Fruit fly (Drosophila melanogaster) whole organism, embryonic: Measurements from ENCODE around the gene CG10510.

ENCODE experiments used
- Adf1 ChIP-seq: fragments of 200-800 bp; sonication (Bioruptor generic); IDR thresholded peaks from 2 replicates; pipeline ENCODE4 v1.3.6; 2022; ENCODE audit warnings: missing biosample characterization, missing genetic modification characterization
- Asciz ChIP-seq: fragments of 200-800 bp; sonication (Bioruptor generic); optimal IDR thresholded peaks from 2 replicates; lab custom pipeline; 2017; ENCODE audit warnings: missing biosample characterization, mild to moderate bottlenecking, missing genetic modification characterization, missing genetic modification reagents
- CG10462 ChIP-seq: fragments of 200-800 bp; sonication (Bioruptor generic); optimal IDR thresholded peaks from 2 replicates; lab custom pipeline; 2016; ENCODE audit warnings: missing biosample characterization, missing genetic modification characterization
- CG10543 ChIP-seq: fragments of 200-800 bp; sonication (Bioruptor generic); optimal IDR thresholded peaks from 3 replicates; lab custom pipeline; 2017; ENCODE audit warnings: missing biosample characterization, mild to moderate bottlenecking, missing genetic modification characterization, moderate library complexity
- CG10979 ChIP-seq: fragments of 200-800 bp; sonication (Bioruptor generic); optimal IDR thresholded peaks from 2 replicates; lab custom pipeline; 2018; ENCODE audit warnings: missing biosample characterization, mild to moderate bottlenecking, missing genetic modification characterization, moderate library complexity
- CG14965 ChIP-seq: fragments of 200-800 bp; sonication (Bioruptor generic); optimal IDR thresholded peaks from 2 replicates; lab custom pipeline; 2016; ENCODE audit warnings: missing biosample characterization, missing genetic modification characterization, borderline replicate concordance
- CG15011 ChIP-seq: fragments of 200-800 bp; sonication (Bioruptor generic); optimal IDR thresholded peaks from 3 replicates; lab custom pipeline; 2018; ENCODE audit warnings: missing biosample characterization, mild to moderate bottlenecking, missing genetic modification characterization
- CG1603 ChIP-seq: fragments of 200-800 bp; sonication (Bioruptor generic); optimal IDR thresholded peaks from 2 replicates; lab custom pipeline; 2019; ENCODE audit warnings: missing biosample characterization, mild to moderate bottlenecking, missing genetic modification characterization, moderate library complexity
- CG17359 ChIP-seq: fragments of 200-800 bp; sonication (Bioruptor generic); optimal IDR thresholded peaks from 3 replicates; lab custom pipeline; 2018; ENCODE audit warnings: missing biosample characterization, mild to moderate bottlenecking, missing genetic modification characterization, moderate library complexity
- CG17385 ChIP-seq: fragments of 200-800 bp; sonication (Bioruptor generic); optimal IDR thresholded peaks from 3 replicates; lab custom pipeline; 2018; ENCODE audit warnings: missing biosample characterization, mild to moderate bottlenecking, missing genetic modification characterization
- CG2129 ChIP-seq: fragments of 200-800 bp; sonication (Bioruptor generic); IDR thresholded peaks from 2 replicates; pipeline ENCODE4 v1.3.6; 2022; ENCODE audit warnings: missing biosample characterization, missing genetic modification characterization; ENCODE audit not compliant: partially characterized antibody
- CG30403 ChIP-seq: fragments of 200-800 bp; sonication (Bioruptor generic); optimal IDR thresholded peaks from 3 replicates; lab custom pipeline; 2016; ENCODE audit warnings: missing biosample characterization, missing genetic modification characterization
- CG31365 ChIP-seq: fragments of 200-800 bp; sonication (Bioruptor generic); optimal IDR thresholded peaks from 2 replicates; lab custom pipeline; 2018; ENCODE audit warnings: missing biosample characterization, mild to moderate bottlenecking, missing genetic modification characterization
- CG9817 ChIP-seq: fragments of 200-800 bp; sonication (Bioruptor generic); optimal IDR thresholded peaks from 2 replicates; lab custom pipeline; 2018; ENCODE audit warnings: missing biosample characterization, mild to moderate bottlenecking, missing genetic modification characterization, moderate library complexity
- CrebB ChIP-seq: fragments of 200-800 bp; sonication (Bioruptor generic); optimal IDR thresholded peaks from 3 replicates; lab custom pipeline; 2018; ENCODE audit warnings: missing biosample characterization, mild to moderate bottlenecking, missing genetic modification characterization
- D19A ChIP-seq: fragments of 200-800 bp; optimal IDR thresholded peaks from 3 replicates; lab custom pipeline; 2019; ENCODE audit warnings: missing biosample characterization, mild to moderate bottlenecking, missing genetic modification characterization, moderate library complexity
- Deaf1 ChIP-seq: fragments of 200-800 bp; optimal IDR thresholded peaks from 3 replicates; lab custom pipeline; 2019; ENCODE audit warnings: missing biosample characterization, mild to moderate bottlenecking, missing genetic modification characterization, moderate library complexity
- Dek ChIP-seq: fragments of 200-800 bp; sonication (Bioruptor generic); optimal IDR thresholded peaks from 3 replicates; lab custom pipeline; 2019; ENCODE audit warnings: missing biosample characterization, mild to moderate bottlenecking, missing genetic modification characterization, moderate library complexity
- Dll ChIP-seq: fragments of 200-800 bp; sonication (Bioruptor generic); IDR thresholded peaks from 4 replicates; pipeline ENCODE4 v1.3.6; 2022; ENCODE audit warnings: missing biosample characterization, missing genetic modification characterization; ENCODE audit not compliant: partially characterized antibody
- Fer2 ChIP-seq: fragments of 200-800 bp; sonication (Bioruptor generic); optimal IDR thresholded peaks from 2 replicates; lab custom pipeline; 2018; ENCODE audit warnings: missing biosample characterization, mild to moderate bottlenecking, missing genetic modification characterization, moderate library complexity
- Hmx ChIP-seq: fragments of 200-800 bp; sonication (Bioruptor generic); optimal IDR thresholded peaks from 2 replicates; lab custom pipeline; 2016; ENCODE audit warnings: missing biosample characterization, missing genetic modification characterization
- Hr3 ChIP-seq: fragments of 200-800 bp; sonication (Bioruptor generic); optimal IDR thresholded peaks from 3 replicates; lab custom pipeline; 2016; ENCODE audit warnings: missing biosample characterization, missing genetic modification characterization
- Hr78 ChIP-seq, 2 experiments: fragments of 200-800 bp in 1 of 2; fragments of >200 bp in 1 of 2; sonication (Bioruptor generic) in 1 of 2; optimal IDR thresholded peaks; 2 replicates each; lab custom pipeline; 2017 to 2019; ENCODE audit warnings: missing biosample characterization in 2 of 2, missing genetic modification characterization in 2 of 2, mild to moderate bottlenecking in 1 of 2, moderate library complexity in 1 of 2
- Med ChIP-seq: fragments of 200-800 bp; sonication (Bioruptor generic); peaks from one replicate; lab custom pipeline; 2016; ENCODE audit warnings: missing biosample characterization, missing genetic modification characterization, mild to moderate bottlenecking, inconsistent platforms, moderate library complexity
- NFAT ChIP-seq: fragments of 200-800 bp; sonication (Bioruptor generic); IDR thresholded peaks from 2 replicates; pipeline ENCODE4 v1.3.6; 2022; ENCODE audit warnings: missing biosample characterization, missing genetic modification characterization
- Nf-YC ChIP-seq: fragments of 200-800 bp; optimal IDR thresholded peaks from 3 replicates; lab custom pipeline; 2019; ENCODE audit warnings: missing biosample characterization, mild to moderate bottlenecking, missing genetic modification characterization, moderate library complexity
- Optix ChIP-seq: fragments of 200-800 bp; sonication (Bioruptor generic); IDR thresholded peaks from 3 replicates; pipeline ENCODE4 v1.3.6; 2022; ENCODE audit warnings: missing biosample characterization, missing genetic modification characterization
- Sox102F ChIP-seq: fragments of 200-800 bp; sonication (Bioruptor generic); optimal IDR thresholded peaks from 2 replicates; lab custom pipeline; 2018; ENCODE audit warnings: missing biosample characterization, mild to moderate bottlenecking, missing genetic modification characterization, moderate library complexity
- Sry-β ChIP-seq: fragments of 200-800 bp; sonication (Bioruptor generic); optimal IDR thresholded peaks from 2 replicates; lab custom pipeline; 2018; ENCODE audit warnings: missing biosample characterization, mild to moderate bottlenecking, missing genetic modification characterization, moderate library complexity
- Xrp1 ChIP-seq: fragments of 200-800 bp; sonication (Bioruptor generic); IDR thresholded peaks from 2 replicates; pipeline ENCODE4 v1.3.6; 2022; ENCODE audit warnings: missing biosample characterization, missing genetic modification characterization
- al ChIP-seq: fragments of 200-800 bp; sonication (Bioruptor generic); IDR thresholded peaks from 2 replicates; pipeline ENCODE4 v1.3.6; 2022; ENCODE audit warnings: missing biosample characterization, missing genetic modification characterization
- crol ChIP-seq: fragments of 200-800 bp; sonication (Bioruptor generic); IDR thresholded peaks from 2 replicates; pipeline ENCODE4 v1.3.6; 2022; ENCODE audit warnings: missing biosample characterization, missing genetic modification characterization
- da ChIP-seq: fragments of 200-800 bp; sonication (Bioruptor generic); optimal IDR thresholded peaks from 2 replicates; lab custom pipeline; 2016; ENCODE audit warnings: missing biosample characterization, missing genetic modification characterization
- dysf ChIP-seq: fragments of 200-800 bp; sonication (Bioruptor generic); IDR thresholded peaks from 3 replicates; pipeline ENCODE4 v1.3.6; 2022; ENCODE audit warnings: missing biosample characterization, missing genetic modification characterization
- ewg ChIP-seq: fragments of 200-800 bp; sonication (Bioruptor generic); optimal IDR thresholded peaks from 3 replicates; lab custom pipeline; 2017; ENCODE audit warnings: mild to moderate bottlenecking, missing biosample characterization, missing genetic modification reagents, missing genetic modification characterization
- jumu ChIP-seq: fragments of 200-800 bp; sonication (Bioruptor generic); optimal IDR thresholded peaks from 3 replicates; lab custom pipeline; 2016; ENCODE audit warnings: missing biosample characterization, missing genetic modification characterization
- kni ChIP-seq: fragments of 200-800 bp; sonication (Bioruptor generic); optimal IDR thresholded peaks from 3 replicates; lab custom pipeline; 2017; ENCODE audit warnings: mild to moderate bottlenecking, missing biosample characterization, missing genetic modification reagents, missing genetic modification characterization
- lilli ChIP-seq: fragments of 200-800 bp; sonication (Bioruptor generic); optimal IDR thresholded peaks from 3 replicates; lab custom pipeline; 2016; ENCODE audit warnings: missing biosample characterization, missing genetic modification characterization
- nau ChIP-seq: fragments of 200-800 bp; sonication (Bioruptor generic); optimal IDR thresholded peaks from 3 replicates; lab custom pipeline; 2017; ENCODE audit warnings: missing biosample characterization, mild to moderate bottlenecking, missing genetic modification characterization, missing genetic modification reagents
- nerfin-2 ChIP-seq: fragments of 200-800 bp; sonication (Bioruptor generic); IDR thresholded peaks from 2 replicates; pipeline ENCODE4 v1.3.6; 2022; ENCODE audit warnings: missing biosample characterization, missing genetic modification characterization; ENCODE audit not compliant: partially characterized antibody
- pros ChIP-seq: fragments of 200-800 bp; sonication (Bioruptor generic); optimal IDR thresholded peaks from 3 replicates; lab custom pipeline; 2019; ENCODE audit warnings: missing biosample characterization, mild to moderate bottlenecking, missing genetic modification characterization, moderate library complexity
- pum ChIP-seq: fragments of 200-800 bp; sonication (Bioruptor generic); optimal IDR thresholded peaks from 2 replicates; lab custom pipeline; 2016; ENCODE audit warnings: missing biosample characterization, missing genetic modification characterization
- rib ChIP-seq: fragments of 200-800 bp; sonication (Bioruptor generic); IDR thresholded peaks from 2 replicates; pipeline ENCODE4 v1.3.6; 2022; ENCODE audit warnings: missing biosample characterization, missing genetic modification characterization
- schlank ChIP-seq: fragments of 200-800 bp; sonication (Bioruptor generic); optimal IDR thresholded peaks from 2 replicates; lab custom pipeline; 2018; ENCODE audit warnings: missing biosample characterization, mild to moderate bottlenecking, missing genetic modification characterization
- so ChIP-seq: fragments of 200-800 bp; sonication (Bioruptor generic); IDR thresholded peaks from 3 replicates; pipeline ENCODE4 v1.3.6; 2022; ENCODE audit warnings: missing biosample characterization, missing genetic modification characterization
- sqz ChIP-seq: fragments of 200-800 bp; sonication (Bioruptor generic); optimal IDR thresholded peaks from 3 replicates; lab custom pipeline; 2018; ENCODE audit warnings: missing biosample characterization, mild to moderate bottlenecking, missing genetic modification characterization
- ssp ChIP-seq: fragments of 200-800 bp; sonication (Bioruptor generic); IDR thresholded peaks from 2 replicates; pipeline ENCODE4 v1.3.6; 2022; ENCODE audit warnings: missing biosample characterization, missing genetic modification characterization
- tgo ChIP-seq: fragments of 200-800 bp; sonication (Bioruptor generic); IDR thresholded peaks from 3 replicates; pipeline ENCODE4 v1.3.6; 2022; ENCODE audit warnings: missing biosample characterization, missing genetic modification characterization
- trem ChIP-seq: fragments of 200-800 bp; optimal IDR thresholded peaks from 3 replicates; lab custom pipeline; 2019; ENCODE audit warnings: missing biosample characterization, mild to moderate bottlenecking, missing genetic modification characterization, moderate library complexity
- tx ChIP-seq: fragments of 200-800 bp; sonication (Bioruptor generic); optimal IDR thresholded peaks from 2 replicates; lab custom pipeline; 2016; ENCODE audit warnings: missing biosample characterization, missing genetic modification characterization
- z ChIP-seq: fragments of 200-800 bp; sonication (Bioruptor generic); IDR thresholded peaks from 3 replicates; pipeline ENCODE4 v1.3.6; 2022; ENCODE audit warnings: missing biosample characterization, missing genetic modification characterization

CG10510 gene

dm6 chr3L:21259257-21259656 lies 49.4 kb upstream of the CG10510 start (continued):
- TF ChIP-seq CG2129 (no peak), kni (GFP tag; lab: Kevin White, UChicago) (peak; percentile 75), Optix (GFP tag; lab: Robert Waterston, UW) (no peak), da (GFP tag; lab: Kevin White, UChicago) (no peak), so (GFP tag; lab: Robert Waterston, UW) (no peak), CG10979 (tag; lab: Kevin White, UChicago) (no peak), tx (no peak), trem (tag; lab: Kevin White, UChicago) (no peak), al (GFP tag; lab: Robert Waterston, UW) (no peak), sqz (no peak), pum (GFP tag; lab: Kevin White, UChicago) (no peak), crol (GFP tag; lab: Robert Waterston, UW) (peak; percentile 32; the same call in 1 of the 2 replicates), z (GFP tag; lab: Robert Waterston, UW) (no peak), Deaf1 (tag; lab: Kevin White, UChicago) (no peak), Sox102F (GFP tag; lab: Kevin White, UChicago) (peak; percentile 65), CrebB (tag; lab: Kevin White, UChicago) (no peak), CG1603 (tag; lab: Kevin White, UChicago) (peak; percentile 57), Adf1 (GFP tag; lab: Robert Waterston, UW) (no peak), CG31365 (tag; lab: Kevin White, UChicago) (no peak), Dek (tag; lab: Kevin White, UChicago) (no peak), Sry-β (GFP tag; lab: Kevin White, UChicago) (no peak), CG10543 (GFP tag; lab: Kevin White, UChicago) (no peak), Asciz (peak; percentile 40), rib (GFP tag; lab: Robert Waterston, UW) (no peak), CG15011 (no peak), CG17385 (GFP tag; lab: Kevin White, UChicago) (no peak), CG9817 (no peak), Xrp1 (0 out of 2 replicates have a peak, but pooled peaks have one; percentile 6), ssp (no peak), D19A (tag; lab: Kevin White, UChicago) (peak; percentile 47), Dll (no peak), CG17359 (tag; lab: Kevin White, UChicago) (peak; percentile 43), nau (GFP tag; lab: Kevin White, UChicago) (no peak), NFAT (GFP tag; lab: Robert Waterston, UW) (no peak), CG10462 (GFP tag; lab: Kevin White, UChicago) (no peak), CG14965 (no peak), Med (GFP tag; lab: Kevin White, UChicago) (peak; percentile 62), lilli (GFP tag; lab: Kevin White, UChicago) (no peak), tgo (no peak), jumu (GFP tag; lab: Kevin White, UChicago) (peak; percentile 3), nerfin-2 (GFP tag; lab: Robert Waterston, UW) (no peak), Hmx (no peak), Fer2 (tag; lab: Kevin White, UChicago) (no peak), schlank (no peak), dysf (GFP tag; lab: Robert Waterston, UW) (no peak), Hr3 (no peak), Hr78 (GFP tag; optimal IDR thresholded peaks at IDR 0.05; lab: Kevin White, UChicago) (peak in 1 of 2 experiments; percentile 71), Nf-YC (no peak), CG30403 (GFP tag; lab: Kevin White, UChicago) (no peak), pros (no peak), ewg (GFP tag; lab: Kevin White, UChicago) (peak; percentile 32)
